Fruit fly (Drosophila melanogaster): Measurements from ENCODE around the gene GluRS-m.

Gene GluRS-m

dm6 chr3L:16385880-16386584, 30.9 kb downstream of the GluRS-m start, which contains the start of the genes Agpat3 and RAF2 (continued):
- peak; percentile 80 for TF ChIP-seq row (GFP tag; IDR thresholded peaks at IDR 0.05)
- TF ChIP-seq CG15514 (GFP tag; optimal IDR thresholded peaks at IDR 0.05), result peak; percentile 47
- TF ChIP-seq Camta (GFP tag; optimal IDR thresholded peaks at IDR 0.05), result peak; percentile 6
- peak; percentile 77 for TF ChIP-seq slbo (GFP tag; IDR thresholded peaks at IDR 0.05)
- peak; percentile 53 for TF ChIP-seq CG31441 (GFP tag; IDR thresholded peaks at IDR 0.05)
- TF ChIP-seq NK7.1 (GFP tag; optimal IDR thresholded peaks at IDR 0.05), result no peak
- TF ChIP-seq CG9727 (GFP tag; optimal IDR thresholded peaks at IDR 0.05), result peak; percentile 41
- no peak for TF ChIP-seq CG8281 (tag; optimal IDR thresholded peaks at IDR 0.05)
- peak; percentile 85 for TF ChIP-seq Ets65A (GFP tag)
- TF ChIP-seq CG17361 (GFP tag; IDR thresholded peaks at IDR 0.05), result peak; percentile 77; the same call in 2 of the 3 replicates
- no peak for TF ChIP-seq Hand (GFP tag; optimal IDR thresholded peaks at IDR 0.05)
- peak; percentile 11 for TF ChIP-seq corto (GFP tag; optimal IDR thresholded peaks at IDR 0.05)
- peak; percentile 64 for TF ChIP-seq tio (GFP tag; optimal IDR thresholded peaks at IDR 0.05)
- TF ChIP-seq Bdp1 (GFP tag; optimal IDR thresholded peaks at IDR 0.05), result no peak
- 0 out of 2 replicates have a peak, but pooled peaks have one; percentile 21 for TF ChIP-seq wor (GFP tag; IDR thresholded peaks at IDR 0.05)
- no peak for TF ChIP-seq HmgD (GFP tag; optimal IDR thresholded peaks at IDR 0.05)
- peak; percentile 40 for TF ChIP-seq bab2 (GFP tag; optimal IDR thresholded peaks at IDR 0.05)
- TF ChIP-seq CG3163 (GFP tag; optimal IDR thresholded peaks at IDR 0.05), result no peak
- no peak for TF ChIP-seq Fer2 (tag; optimal IDR thresholded peaks at IDR 0.05)
- peak in 1 of 2 experiments; percentile 43 for TF ChIP-seq dpn (GFP tag; optimal IDR thresholded peaks at IDR 0.05)
- no peak for TF ChIP-seq CG18619 (GFP tag; optimal IDR thresholded peaks at IDR 0.05)
- peak; percentile 56 for TF ChIP-seq lilli (GFP tag; optimal IDR thresholded peaks at IDR 0.05)
- peak; percentile 62 for TF ChIP-seq CG9215 (GFP tag; IDR thresholded peaks at IDR 0.05)
- TF ChIP-seq CG2120 (GFP tag; optimal IDR thresholded peaks at IDR 0.05), result peak; percentile 34
- TF ChIP-seq Oli (tag; optimal IDR thresholded peaks at IDR 0.05), result peak; percentile 33
- peak; percentile 25 for TF ChIP-seq Blimp-1 (GFP tag; optimal IDR thresholded peaks at IDR 0.05)
- peak; percentile 95 for TF ChIP-seq CG7745 (tag; optimal IDR thresholded peaks at IDR 0.05)
- TF ChIP-seq Fer3 (tag; optimal IDR thresholded peaks at IDR 0.05), result peak; percentile 30
- TF ChIP-seq Rfx (GFP tag; IDR thresholded peaks at IDR 0.05), result peak; percentile 61
- TF ChIP-seq tin (GFP tag; optimal IDR thresholded peaks at IDR 0.05), result peak; percentile 67
- peak; percentile 56; the same call in 1 of the 3 replicates for TF ChIP-seq dysf (GFP tag; IDR thresholded peaks at IDR 0.05)
- no peak for TF ChIP-seq CrebB (tag; optimal IDR thresholded peaks at IDR 0.05)
- no peak; the same call in 1 of the 2 replicates for TF ChIP-seq CG11247 (GFP tag; IDR thresholded peaks at IDR 0.05)
- TF ChIP-seq CG9797 (GFP tag; optimal IDR thresholded peaks at IDR 0.05), result peak; percentile 72
- peak; percentile 57 for TF ChIP-seq CG12104 (GFP tag; optimal IDR thresholded peaks at IDR 0.05)
- peak; percentile 73 for TF ChIP-seq gem (tag; optimal IDR thresholded peaks at IDR 0.05)
- TF ChIP-seq fd96Cb (tag; optimal IDR thresholded peaks at IDR 0.05), result peak; percentile 52
- no peak for TF ChIP-seq CG7556 (GFP tag; optimal IDR thresholded peaks at IDR 0.05)
- TF ChIP-seq pita (GFP tag; optimal IDR thresholded peaks at IDR 0.05), result peak; percentile 36
- TF ChIP-seq stwl (tag; optimal IDR thresholded peaks at IDR 0.05), result peak; percentile 24
- TF ChIP-seq esg (GFP tag; conservative IDR thresholded peaks at IDR 0.05), result peak; percentile 57
- no peak for TF ChIP-seq Atf-2 (GFP tag; optimal IDR thresholded peaks at IDR 0.05)
- no peak for TF ChIP-seq CG8290 (GFP tag; optimal IDR thresholded peaks at IDR 0.05)
- TF ChIP-seq CG8290 (tag; optimal IDR thresholded peaks at IDR 0.05), result peak in 1 of 2 experiments; percentile 9
- TF ChIP-seq vvl (GFP tag; IDR thresholded peaks at IDR 0.05), result peak; percentile 61
- peak; percentile 30; the same call in 1 of the 2 replicates for TF ChIP-seq klu (GFP tag; IDR thresholded peaks at IDR 0.05)
- TF ChIP-seq ap (GFP tag; IDR thresholded peaks at IDR 0.05), result no peak
- TF ChIP-seq PHDP (tag; optimal IDR thresholded peaks at IDR 0.05), result peak; percentile 40
- TF ChIP-seq Ssrp (tag; optimal IDR thresholded peaks at IDR 0.05), result peak; percentile 50
- TF ChIP-seq wdn (GFP tag; IDR thresholded peaks at IDR 0.05), result peak; percentile 44; the same call in 1 of the 2 replicates

All from whole organism, embryonic.